Fruit fly (Drosophila melanogaster) whole organism, embryonic: ENCODE results near the gene CG13306.
A peak's percentile ranks its signal among the peaks of the same experiment; 100 is the strongest.

Experiments
- Awh ChIP-seq: fragments of 200-800 bp; sonication (Bioruptor generic); IDR thresholded peaks from 2 replicates; pipeline ENCODE4, ENCODE4 v1.3.6; 2022; ENCODE audit warnings: missing biosample characterization, missing genetic modification characterization
- BtbVII ChIP-seq: fragments of 200-800 bp; sonication (Bioruptor generic); optimal IDR thresholded peaks from 3 replicates; lab custom pipeline; 2017; ENCODE audit warnings: missing biosample characterization, mild to moderate bottlenecking, missing genetic modification characterization
- CG10267 ChIP-seq: fragments of 200-800 bp; sonication (Bioruptor generic); optimal IDR thresholded peaks from 2 replicates; lab custom pipeline; 2018; ENCODE audit warnings: missing biosample characterization, mild to moderate bottlenecking, missing genetic modification characterization, moderate library complexity
- CG11695 ChIP-seq: fragments of 200-800 bp; sonication (Bioruptor generic); IDR thresholded peaks from 3 replicates; pipeline ENCODE4 v1.3.6; 2022; ENCODE audit warnings: missing biosample characterization, missing genetic modification characterization
- CG13123 ChIP-seq: fragments of 200-800 bp; sonication (Bioruptor generic); optimal IDR thresholded peaks from 2 replicates; lab custom pipeline; 2016; ENCODE audit warnings: missing biosample characterization, missing genetic modification characterization
- CG13424 ChIP-seq: fragments of 200-800 bp; sonication (Bioruptor generic); optimal IDR thresholded peaks from 2 replicates; lab custom pipeline; 2019; ENCODE audit warnings: missing biosample characterization, mild to moderate bottlenecking, missing genetic modification characterization, moderate library complexity
- CG13624 ChIP-seq: fragments of 200-800 bp; sonication (Bioruptor generic); optimal IDR thresholded peaks from 2 replicates; lab custom pipeline; 2016; ENCODE audit warnings: missing biosample characterization, missing genetic modification characterization
- CG13775 ChIP-seq: fragments of 200-800 bp; sonication (Bioruptor generic); optimal IDR thresholded peaks from 3 replicates; lab custom pipeline; 2017; ENCODE audit warnings: missing biosample characterization, mild to moderate bottlenecking, missing genetic modification characterization
- CG14965 ChIP-seq: fragments of 200-800 bp; sonication (Bioruptor generic); optimal IDR thresholded peaks from 2 replicates; lab custom pipeline; 2016; ENCODE audit warnings: missing biosample characterization, missing genetic modification characterization, borderline replicate concordance
- CG16815 ChIP-seq: fragments of 200-800 bp; sonication (Bioruptor generic); optimal IDR thresholded peaks from 3 replicates; lab custom pipeline; 2017; ENCODE audit warnings: missing biosample characterization, mild to moderate bottlenecking, missing genetic modification characterization
- CG16863 ChIP-seq: fragments of 200-800 bp; sonication (Bioruptor generic); optimal IDR thresholded peaks from 3 replicates; lab custom pipeline; 2016; ENCODE audit warnings: missing biosample characterization, missing genetic modification characterization
- CG17912 ChIP-seq: fragments of 200-800 bp; sonication (Bioruptor generic); optimal IDR thresholded peaks from 2 replicates; lab custom pipeline; 2018; ENCODE audit warnings: missing biosample characterization, mild to moderate bottlenecking, missing genetic modification characterization
- CG31365 ChIP-seq: fragments of 200-800 bp; sonication (Bioruptor generic); optimal IDR thresholded peaks from 2 replicates; lab custom pipeline; 2018; ENCODE audit warnings: missing biosample characterization, mild to moderate bottlenecking, missing genetic modification characterization
- CG3163 ChIP-seq: fragments of 200-800 bp; sonication (Bioruptor generic); optimal IDR thresholded peaks from 3 replicates; lab custom pipeline; 2016; ENCODE audit warnings: missing biosample characterization, missing genetic modification characterization
- CG32772 ChIP-seq: fragments of 200-800 bp; sonication (Bioruptor generic); IDR thresholded peaks from 2 replicates; pipeline ENCODE4 v1.3.6; 2022; ENCODE audit warnings: missing biosample characterization, missing genetic modification characterization
- CG3726 ChIP-seq: fragments of 200-800 bp; sonication (Bioruptor generic); IDR thresholded peaks from 3 replicates; pipeline ENCODE4, ENCODE4 v1.3.6; 2022; ENCODE audit warnings: missing biosample characterization, missing genetic modification characterization
- CG4328 ChIP-seq: fragments of 200-800 bp; sonication (Bioruptor generic); optimal IDR thresholded peaks from 3 replicates; lab custom pipeline; 2017; ENCODE audit warnings: missing biosample characterization, missing genetic modification reagents, missing genetic modification characterization
- CG6254 ChIP-seq: fragments of 200-800 bp; sonication (Bioruptor generic); optimal IDR thresholded peaks from 3 replicates; lab custom pipeline; 2017; ENCODE audit warnings: mild to moderate bottlenecking, missing biosample characterization, missing genetic modification reagents, missing genetic modification characterization
- CG7963 ChIP-seq: fragments of 200-800 bp; sonication (Bioruptor generic); IDR thresholded peaks from 3 replicates; pipeline ENCODE4 v1.3.6; 2022; ENCODE audit warnings: missing biosample characterization, missing genetic modification characterization; ENCODE audit not compliant: partially characterized antibody
- CG8359 ChIP-seq: fragments of 200-800 bp; sonication (Bioruptor generic); optimal IDR thresholded peaks from 2 replicates; lab custom pipeline; 2017; ENCODE audit warnings: missing biosample characterization, mild to moderate bottlenecking, missing genetic modification characterization, borderline replicate concordance
- CTCF ChIP-seq: fragments of 200-800 bp; sonication (Bioruptor generic); optimal IDR thresholded peaks from 2 replicates; lab custom pipeline; 2017; ENCODE audit warnings: missing biosample characterization, mild to moderate bottlenecking, missing genetic modification characterization, moderate library complexity
- CkIIα-i1 ChIP-seq: fragments of 200-800 bp; sonication (Bioruptor generic); IDR thresholded peaks from 2 replicates; pipeline ENCODE4 v1.3.6; 2022; ENCODE audit warnings: missing biosample characterization, missing genetic modification characterization
- Dbx ChIP-seq: fragments of 200-800 bp; sonication (Bioruptor generic); IDR thresholded peaks from 3 replicates; pipeline ENCODE4 v1.3.6; 2022; ENCODE audit warnings: missing biosample characterization, missing genetic modification characterization
- ERR ChIP-seq: fragments of 200-800 bp; sonication (Bioruptor generic); optimal IDR thresholded peaks from 2 replicates; lab custom pipeline; 2016; ENCODE audit warnings: missing biosample characterization, missing genetic modification characterization
- H15 ChIP-seq: fragments of 200-800 bp; sonication (Bioruptor generic); IDR thresholded peaks from 3 replicates; pipeline ENCODE4 v1.3.6; 2022; ENCODE audit warnings: missing biosample characterization, missing genetic modification characterization
- Hr3 ChIP-seq: fragments of 200-800 bp; sonication (Bioruptor generic); optimal IDR thresholded peaks from 3 replicates; lab custom pipeline; 2016; ENCODE audit warnings: missing biosample characterization, missing genetic modification characterization
- Mes4 ChIP-seq: fragments of 200-800 bp; sonication (Bioruptor generic); optimal IDR thresholded peaks from 2 replicates; lab custom pipeline; 2016; ENCODE audit warnings: missing biosample characterization, missing genetic modification characterization
- PHDP ChIP-seq: fragments of 200-800 bp; sonication (Bioruptor generic); optimal IDR thresholded peaks from 3 replicates; lab custom pipeline; 2018; ENCODE audit warnings: missing biosample characterization, mild to moderate bottlenecking, missing genetic modification characterization, moderate library complexity
- Sox102F ChIP-seq: fragments of 200-800 bp; sonication (Bioruptor generic); optimal IDR thresholded peaks from 2 replicates; lab custom pipeline; 2018; ENCODE audit warnings: missing biosample characterization, mild to moderate bottlenecking, missing genetic modification characterization, moderate library complexity
- cato ChIP-seq: fragments of 200-800 bp; sonication (Bioruptor generic); optimal IDR thresholded peaks from 2 replicates; lab custom pipeline; 2016; ENCODE audit warnings: missing biosample characterization, missing genetic modification characterization, borderline replicate concordance
- chinmo ChIP-seq: fragments of 200-800 bp; sonication (Bioruptor generic); IDR thresholded peaks from 4 replicates; pipeline ENCODE4 v1.3.6; 2022; ENCODE audit warnings: missing biosample characterization, missing genetic modification characterization; ENCODE audit not compliant: partially characterized antibody
- chn ChIP-seq: fragments of 200-800 bp; sonication (Bioruptor generic); optimal IDR thresholded peaks from 2 replicates; lab custom pipeline; 2016; ENCODE audit warnings: missing biosample characterization, missing genetic modification characterization
- ems ChIP-seq: fragments of 200-800 bp; sonication (Bioruptor generic); optimal IDR thresholded peaks from 3 replicates; lab custom pipeline; 2016; ENCODE audit warnings: missing biosample characterization, missing genetic modification characterization
- fd3F ChIP-seq: fragments of 200-800 bp; sonication (Bioruptor generic); optimal IDR thresholded peaks from 2 replicates; lab custom pipeline; 2018; ENCODE audit warnings: missing biosample characterization, mild to moderate bottlenecking, missing genetic modification characterization, moderate library complexity
- ftz-f1 ChIP-seq: fragments of 200-800 bp; sonication (Bioruptor generic); optimal IDR thresholded peaks from 2 replicates; lab custom pipeline; 2016; ENCODE audit warnings: missing biosample characterization, missing genetic modification characterization
- gfzf ChIP-seq: fragments of 200-800 bp; sonication (Bioruptor generic); optimal IDR thresholded peaks from 2 replicates; lab custom pipeline; 2016; ENCODE audit warnings: missing biosample characterization, mild to moderate bottlenecking, missing genetic modification characterization, moderate library complexity
- gro ChIP-seq: fragments of 200-800 bp; sonication (Bioruptor generic); optimal IDR thresholded peaks from 2 replicates; lab custom pipeline; 2016; ENCODE audit warnings: missing biosample characterization, missing genetic modification characterization
- hkb ChIP-seq, 2 experiments: fragments of 200-800 bp in 1 of 2; fragments of >200 bp in 1 of 2; sonication (Bioruptor generic) in 1 of 2; IDR thresholded peaks in 1 of 2; optimal IDR thresholded peaks in 1 of 2; 2 replicates each; pipeline versions ENCODE4 v1.3.6 to Lab custom; 2017 to 2022; ENCODE audit warnings: missing biosample characterization in 1 of 2, missing genetic modification characterization in 1 of 2
- jigr1 ChIP-seq: fragments of 200-800 bp; sonication (Bioruptor generic); IDR thresholded peaks from 3 replicates; pipeline ENCODE4 v1.3.6; 2022; ENCODE audit warnings: missing biosample characterization, missing genetic modification characterization
- jing ChIP-seq: fragments of 200-800 bp; sonication (Bioruptor generic); optimal IDR thresholded peaks from 2 replicates; lab custom pipeline; 2018; ENCODE audit warnings: missing biosample characterization, mild to moderate bottlenecking, missing genetic modification characterization
- knrl ChIP-seq: fragments of 200-800 bp; sonication (Bioruptor generic); IDR thresholded peaks from 3 replicates; pipeline ENCODE4 v1.3.6; 2022; ENCODE audit warnings: missing biosample characterization, missing genetic modification characterization; ENCODE audit not compliant: partially characterized antibody
- nerfin-2 ChIP-seq: fragments of 200-800 bp; sonication (Bioruptor generic); IDR thresholded peaks from 2 replicates; pipeline ENCODE4 v1.3.6; 2022; ENCODE audit warnings: missing biosample characterization, missing genetic modification characterization; ENCODE audit not compliant: partially characterized antibody
- pho ChIP-seq: fragments of 200-800 bp; sonication (Bioruptor generic); optimal IDR thresholded peaks from 2 replicates; lab custom pipeline; 2016; ENCODE audit warnings: missing biosample characterization, missing genetic modification characterization
- pnt ChIP-seq: fragments of 200-800 bp; sonication (Bioruptor generic); optimal IDR thresholded peaks from 3 replicates; lab custom pipeline; 2016; ENCODE audit warnings: missing biosample characterization, missing genetic modification characterization
- repo ChIP-seq: fragments of 200-800 bp; sonication (Bioruptor generic); optimal IDR thresholded peaks from 2 replicates; lab custom pipeline; 2016; ENCODE audit warnings: missing biosample characterization, missing genetic modification characterization
- shn ChIP-seq: fragments of 200-800 bp; sonication (Bioruptor generic); optimal IDR thresholded peaks from 3 replicates; lab custom pipeline; 2016; ENCODE audit warnings: missing biosample characterization, missing genetic modification characterization
- sima ChIP-seq: fragments of 200-800 bp; sonication (Bioruptor generic); optimal IDR thresholded peaks from 2 replicates; lab custom pipeline; 2016; ENCODE audit warnings: missing biosample characterization, missing genetic modification characterization
- tin ChIP-seq: fragments of 200-800 bp; sonication (Bioruptor generic); optimal IDR thresholded peaks from 3 replicates; lab custom pipeline; 2016; ENCODE audit warnings: missing biosample characterization, missing genetic modification characterization
- wdn ChIP-seq: fragments of 200-800 bp; sonication (Bioruptor generic); IDR thresholded peaks from 2 replicates; pipeline ENCODE4 v1.3.6; 2022; ENCODE audit warnings: missing biosample characterization, missing genetic modification characterization
- wor ChIP-seq: fragments of 200-800 bp; sonication (Bioruptor generic); IDR thresholded peaks from 2 replicates; pipeline ENCODE4 v1.3.6; 2022; ENCODE audit warnings: missing biosample characterization, missing genetic modification characterization
- yki ChIP-seq: fragments of >200 bp; optimal IDR thresholded peaks from 3 replicates; lab custom pipeline; 2018
- zfh2 ChIP-seq: fragments of 200-800 bp; sonication (Bioruptor generic); optimal IDR thresholded peaks from 2 replicates; lab custom pipeline; 2016; ENCODE audit warnings: missing biosample characterization, missing genetic modification characterization

Gene CG13306

DNA sequence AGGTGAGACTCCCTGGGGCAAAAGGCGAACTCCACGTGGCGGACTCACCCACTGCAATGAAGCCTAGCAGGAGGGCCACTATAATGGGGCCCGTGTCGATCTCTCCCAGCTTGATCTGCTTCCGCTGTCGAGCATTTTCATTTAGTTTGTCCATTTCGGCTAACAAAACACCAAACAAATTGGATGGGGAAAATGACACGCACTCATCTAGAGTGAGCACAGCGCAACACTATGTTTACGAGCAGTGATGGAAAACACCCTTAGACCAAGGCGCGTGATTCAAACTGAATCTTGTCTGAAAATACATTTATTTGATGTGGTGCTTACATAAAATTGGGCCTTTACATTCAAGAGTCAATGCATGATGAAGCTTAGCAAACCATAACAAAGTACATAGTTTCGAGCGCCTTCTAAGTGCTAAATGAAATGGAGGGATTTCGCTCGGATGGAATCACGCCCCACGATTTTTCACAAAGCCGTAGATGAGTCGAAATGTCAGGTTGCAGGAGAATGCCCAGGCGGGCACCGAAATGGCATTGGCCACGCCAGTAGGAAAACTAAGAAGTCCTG, 29.5 kb downstream of the CG13306 start, which contains the start of gene SrpRbeta (continued):
- TF ChIP-seq CG13775 (no peak), CG10267 (tag; lab: Kevin White, UChicago) (peak; percentile 90), CG13123 (no peak), CG7963 (no peak), CG16863 (GFP tag; lab: Kevin White, UChicago) (no peak), pnt (no peak), CG4328 (no peak), knrl (GFP tag; lab: Robert Waterston, UW) (no peak), wor (GFP tag; lab: Robert Waterston, UW) (no peak), CG13624 (GFP tag; lab: Kevin White, UChicago) (peak; percentile 45), repo (GFP tag; lab: Kevin White, UChicago) (peak; percentile 4), CG8359 (GFP tag; lab: Kevin White, UChicago) (no peak), CG16815 (no peak), H15 (GFP tag; lab: Robert Waterston, UW) (no peak), CG3726 (GFP tag; lab: Robert Waterston, UW) (no peak), CkIIα-i1 (GFP tag; lab: Robert Waterston, UW) (no peak), shn (GFP tag; lab: Kevin White, UChicago) (peak; percentile 14), CG13424 (tag; lab: Kevin White, UChicago) (no peak), CG17912 (GFP tag; lab: Kevin White, UChicago) (no peak), CG32772 (no peak), nerfin-2 (GFP tag; lab: Robert Waterston, UW) (no peak), ems (peak; percentile 7), fd3F (GFP tag; lab: Kevin White, UChicago) (no peak), chinmo (GFP tag; lab: Robert Waterston, UW) (no peak), CG14965 (GFP tag; lab: Kevin White, UChicago) (no peak), CTCF (GFP tag; lab: Kevin White, UChicago) (peak; percentile 23), Dbx (GFP tag; lab: Robert Waterston, UW) (no peak; the same call in 2 of the 3 replicates), tin (GFP tag; lab: Kevin White, UChicago) (no peak), Mes4 (no peak), Awh (GFP tag; lab: Robert Waterston, UW) (no peak), BtbVII (GFP tag; lab: Kevin White, UChicago) (no peak), ERR (GFP tag; lab: Kevin White, UChicago) (peak; percentile 43), pho (no peak), jing (GFP tag; lab: Kevin White, UChicago) (no peak), CG6254 (GFP tag; lab: Kevin White, UChicago) (no peak), hkb (optimal IDR thresholded peaks at IDR 0.05; lab: Kevin White, UChicago) (no peak), hkb (GFP tag; IDR thresholded peaks at IDR 0.05; lab: Robert Waterston, UW) (no peak), cato (GFP tag; lab: Kevin White, UChicago) (no peak), wdn (GFP tag; lab: Robert Waterston, UW) (no peak), jigr1 (GFP tag; lab: Robert Waterston, UW) (no peak), Hr3 (GFP tag; lab: Kevin White, UChicago) (no peak), CG11695 (no peak), gro (peak; percentile 60), CG31365 (tag; lab: Kevin White, UChicago) (no peak), Sox102F (no peak), ftz-f1 (GFP tag; lab: Kevin White, UChicago) (no peak), chn (GFP tag; lab: Kevin White, UChicago) (no peak), CG3163 (GFP tag; lab: Kevin White, UChicago) (no peak), PHDP (tag; lab: Kevin White, UChicago) (peak; percentile 7), sima (GFP tag; lab: Kevin White, UChicago) (no peak), gfzf (GFP tag; lab: Kevin White, UChicago) (peak; percentile 9), yki (lab: Kevin White, UChicago) (no peak), zfh2 (peak; percentile 36)
